ENCODE assay signal across 6 fruit fly cellular contexts in genomic region chr3R:22753895-22754774, dm6.
TF ChIP-seq lines count a peak whose summit lies in the region.

No protein-coding gene starts in this region.

- peak; percentile 31 for TF ChIP-seq CTCF in whole organism, embryonic (GFP tag; optimal IDR thresholded peaks at IDR 0.05; lab: Kevin White, UChicago)

TF ChIP-seq in whole organism, 6 proteins besides CTCF, POLR2A, EP300 and RAD21:
- TF ChIP-seq psq (optimal IDR thresholded peaks at IDR 0.05; lab: Kevin White, UChicago) (no peak), pan (optimal IDR thresholded peaks at IDR 0.05; lab: Kevin White, UChicago) (no peak), Dll (optimal IDR thresholded peaks at IDR 0.05; lab: Kevin White, UChicago) (peak; percentile 61), EcR (GFP tag; optimal IDR thresholded peaks at IDR 0.05; lab: Kevin White, UChicago) (no peak)
TF ChIP-seq in whole organism: peak in this region for 1.

TF ChIP-seq in whole organism, adult, 20 proteins besides CTCF, POLR2A, EP300 and RAD21 (continues in another document):
- TF ChIP-seq cnc (optimal IDR thresholded peaks at IDR 0.05; lab: Kevin White, UChicago): no peak
- TF ChIP-seq CG12768 (GFP tag; optimal IDR thresholded peaks at IDR 0.05; lab: Kevin White, UChicago): no peak
- no peak for TF ChIP-seq CG1620 (GFP tag; optimal IDR thresholded peaks at IDR 0.05; lab: Kevin White, UChicago)
- TF ChIP-seq bab1 (GFP tag; optimal IDR thresholded peaks at IDR 0.05; lab: Kevin White, UChicago): no peak
- TF ChIP-seq Clk (GFP tag; optimal IDR thresholded peaks at IDR 0.05; lab: Kevin White, UChicago): no peak
- TF ChIP-seq pad (GFP tag; optimal IDR thresholded peaks at IDR 0.05; lab: Kevin White, UChicago): no peak
- TF ChIP-seq tj (GFP tag; optimal IDR thresholded peaks at IDR 0.05; lab: Kevin White, UChicago): no peak
- TF ChIP-seq Crg-1 (GFP tag; optimal IDR thresholded peaks at IDR 0.05; lab: Kevin White, UChicago): no peak
- TF ChIP-seq Mnt (GFP tag; optimal IDR thresholded peaks at IDR 0.05; lab: Kevin White, UChicago): peak; percentile 37
- TF ChIP-seq CG11617 (GFP tag; optimal IDR thresholded peaks at IDR 0.05; lab: Kevin White, UChicago): peak; percentile 42
- no peak for TF ChIP-seq CG7045 (GFP tag; optimal IDR thresholded peaks at IDR 0.05; lab: Kevin White, UChicago)
- TF ChIP-seq CG7101 (tag; optimal IDR thresholded peaks at IDR 0.05; lab: Kevin White, UChicago): peak; percentile 1
- TF ChIP-seq cic (GFP tag; optimal IDR thresholded peaks at IDR 0.05; lab: Kevin White, UChicago): no peak
- no peak for TF ChIP-seq CG14711 (tag; optimal IDR thresholded peaks at IDR 0.05; lab: Kevin White, UChicago)
- no peak for TF ChIP-seq ovo (GFP tag; optimal IDR thresholded peaks at IDR 0.05; lab: Kevin White, UChicago)
- peak; percentile 37 for TF ChIP-seq CG5204 (GFP tag; optimal IDR thresholded peaks at IDR 0.05; lab: Kevin White, UChicago)
- peak; percentile 74 for TF ChIP-seq kay (GFP tag; lab: Kevin White, UChicago; ENCODE audit: borderline replicate concordance)
- peak; percentile 24 for TF ChIP-seq Hr96 (GFP tag; optimal IDR thresholded peaks at IDR 0.05; lab: Kevin White, UChicago)

TF ChIP-seq in whole organism, embryonic, 481 proteins besides CTCF, POLR2A, EP300 and RAD21 (continues in another document):
- TF ChIP-seq CG9437 (GFP tag; optimal IDR thresholded peaks at IDR 0.05; lab: Kevin White, UChicago): peak; percentile 81
- TF ChIP-seq CG11085 (GFP tag; IDR thresholded peaks at IDR 0.05; lab: Robert Waterston, UW): no peak; the same call in 1 of the 2 replicates
- peak; percentile 59 for TF ChIP-seq CG12104 (GFP tag; optimal IDR thresholded peaks at IDR 0.05; lab: Kevin White, UChicago)
- TF ChIP-seq sob (GFP tag; IDR thresholded peaks at IDR 0.05; lab: Robert Waterston, UW): peak; percentile 56
- peak; percentile 55 for TF ChIP-seq Atf-2 (GFP tag; optimal IDR thresholded peaks at IDR 0.05; lab: Kevin White, UChicago)
- no peak for TF ChIP-seq Lim3 (GFP tag; IDR thresholded peaks at IDR 0.05; lab: Robert Waterston, UW)
- no peak for TF ChIP-seq CG4404 (GFP tag; IDR thresholded peaks at IDR 0.05; lab: Robert Waterston, UW)
- no peak for TF ChIP-seq aop (GFP tag; IDR thresholded peaks at IDR 0.05; lab: Robert Waterston, UW)
- peak; percentile 45 for TF ChIP-seq CG15011 (GFP tag; optimal IDR thresholded peaks at IDR 0.05; lab: Kevin White, UChicago)
- peak; percentile 42; the same call in 2 of the 3 replicates for TF ChIP-seq zfh1 (GFP tag; IDR thresholded peaks at IDR 0.05; lab: Robert Waterston, UW)
- no peak for TF ChIP-seq gro (GFP tag; optimal IDR thresholded peaks at IDR 0.05; lab: Kevin White, UChicago)
- TF ChIP-seq CG8765 (GFP tag; IDR thresholded peaks at IDR 0.05; lab: Robert Waterston, UW): no peak
- no peak for TF ChIP-seq CG6683 (GFP tag; optimal IDR thresholded peaks at IDR 0.05; lab: Kevin White, UChicago)
- peak; percentile 24; the same call in 2 of the 3 replicates for TF ChIP-seq so (GFP tag; IDR thresholded peaks at IDR 0.05; lab: Robert Waterston, UW)
- TF ChIP-seq CG18011 (GFP tag; optimal IDR thresholded peaks at IDR 0.05; lab: Kevin White, UChicago): peak; percentile 25
- peak; percentile 9 for TF ChIP-seq caup (GFP tag; optimal IDR thresholded peaks at IDR 0.05; lab: Kevin White, UChicago; ENCODE audit: severe bottlenecking)
- peak; percentile 83 for TF ChIP-seq CG11504 (tag; optimal IDR thresholded peaks at IDR 0.05; lab: Kevin White, UChicago)

TF ChIP-seq in whole organism, prepupa, 60 proteins besides CTCF, POLR2A, EP300 and RAD21 (continues in another document):
- peak; percentile 10 for TF ChIP-seq dac (GFP tag; optimal IDR thresholded peaks at IDR 0.05; lab: Kevin White, UChicago)
- no peak for TF ChIP-seq CG9139 (GFP tag; optimal IDR thresholded peaks at IDR 0.05; lab: Kevin White, UChicago)
- TF ChIP-seq CG32006 (GFP tag; optimal IDR thresholded peaks at IDR 0.05; lab: Kevin White, UChicago): peak; percentile 77
- TF ChIP-seq fd85E (GFP tag; optimal IDR thresholded peaks at IDR 0.05; lab: Kevin White, UChicago): no peak
- TF ChIP-seq CG11294 (GFP tag; IDR thresholded peaks at IDR 0.05; lab: Robert Waterston, UW): peak; percentile 13; the same call in 1 of the 2 replicates
- peak; percentile 16 for TF ChIP-seq Eip75B (GFP tag; optimal IDR thresholded peaks at IDR 0.05; lab: Kevin White, UChicago)
- no peak for TF ChIP-seq CG1621 (tag; optimal IDR thresholded peaks at IDR 0.05; lab: Kevin White, UChicago)
- no peak for TF ChIP-seq pdm3 (GFP tag; optimal IDR thresholded peaks at IDR 0.05; lab: Kevin White, UChicago)
- no peak for TF ChIP-seq CG7368 (GFP tag; optimal IDR thresholded peaks at IDR 0.05; lab: Kevin White, UChicago)
- no peak for TF ChIP-seq CG11762 (GFP tag; optimal IDR thresholded peaks at IDR 0.05; lab: Kevin White, UChicago; ENCODE audit: insufficient read depth)
- no peak for TF ChIP-seq Smox (GFP tag; optimal IDR thresholded peaks at IDR 0.05; lab: Kevin White, UChicago)
- no peak for TF ChIP-seq CG6808 (GFP tag; optimal IDR thresholded peaks at IDR 0.05; lab: Kevin White, UChicago)
- TF ChIP-seq eg (GFP tag; IDR thresholded peaks at IDR 0.05; lab: Robert Waterston, UW): peak; percentile 56; the same call in 2 of the 3 replicates
- TF ChIP-seq Blimp-1 (GFP tag; optimal IDR thresholded peaks at IDR 0.05; lab: Kevin White, UChicago): no peak
- TF ChIP-seq Hr39 (GFP tag; optimal IDR thresholded peaks at IDR 0.05; lab: Kevin White, UChicago): no peak
- peak; percentile 68 for TF ChIP-seq CG6163 (GFP tag; IDR thresholded peaks at IDR 0.05; lab: Robert Waterston, UW)
- no peak for TF ChIP-seq Eip93F (GFP tag; optimal IDR thresholded peaks at IDR 0.05; lab: Kevin White, UChicago)
- peak; percentile 14 for TF ChIP-seq esn (GFP tag; optimal IDR thresholded peaks at IDR 0.05; lab: Kevin White, UChicago)
- no peak for TF ChIP-seq topi (GFP tag; optimal IDR thresholded peaks at IDR 0.05; lab: Kevin White, UChicago)

TF ChIP-seq in whole organism, pupa, 21 proteins besides CTCF, POLR2A, EP300 and RAD21:
- TF ChIP-seq fd96Ca (GFP tag; IDR thresholded peaks at IDR 0.05; lab: Robert Waterston, UW) (peak; percentile 53; the same call in 1 of the 3 replicates), CG4496 (GFP tag; IDR thresholded peaks at IDR 0.05; lab: Robert Waterston, UW) (peak; percentile 57), Snoo (tag; optimal IDR thresholded peaks at IDR 0.05; lab: Kevin White, UChicago) (no peak), CG13204 (GFP tag; optimal IDR thresholded peaks at IDR 0.05; lab: Kevin White, UChicago) (peak; percentile 92), CG8301 (tag; optimal IDR thresholded peaks at IDR 0.05; lab: Kevin White, UChicago) (peak; percentile 37), CG10348 (GFP tag; IDR thresholded peaks at IDR 0.05; lab: Robert Waterston, UW) (no peak), Ets98B (GFP tag; IDR thresholded peaks at IDR 0.05; lab: Robert Waterston, UW) (peak; percentile 65), CG8159 (tag; optimal IDR thresholded peaks at IDR 0.05; lab: Kevin White, UChicago) (no peak), CG32121 (GFP tag; IDR thresholded peaks at IDR 0.05; lab: Robert Waterston, UW) (peak; percentile 57; the same call in 1 of the 2 replicates), CG14655 (GFP tag; optimal IDR thresholded peaks at IDR 0.05; lab: Kevin White, UChicago) (peak; percentile 58), CG12605 (GFP tag; IDR thresholded peaks at IDR 0.05; lab: Robert Waterston, UW) (peak; percentile 40)
TF ChIP-seq in whole organism, pupa: peak in this region for 8.

TF ChIP-seq in whole organism, wandering third instar larva, 38 proteins besides CTCF, POLR2A, EP300 and RAD21 (continues in another document):
- TF ChIP-seq Mio (GFP tag; optimal IDR thresholded peaks at IDR 0.05; lab: Kevin White, UChicago): no peak
- no peak for TF ChIP-seq CG32264 (GFP tag; optimal IDR thresholded peaks at IDR 0.05; lab: Kevin White, UChicago)
- TF ChIP-seq rgr (GFP tag; optimal IDR thresholded peaks at IDR 0.05; lab: Kevin White, UChicago): peak; percentile 19
- no peak for TF ChIP-seq Rel (GFP tag; optimal IDR thresholded peaks at IDR 0.05; lab: Kevin White, UChicago)
- peak; percentile 83 for TF ChIP-seq Rel (tag; optimal IDR thresholded peaks at IDR 0.05; lab: Kevin White, UChicago)
- TF ChIP-seq dl (GFP tag; optimal IDR thresholded peaks at IDR 0.05; lab: Kevin White, UChicago; ENCODE audit: insufficient read depth in 1 of 2, partially characterized antibody in 2 of 2): peak in 1 of 2 experiments; percentile 53
- TF ChIP-seq N (GFP tag; optimal IDR thresholded peaks at IDR 0.05; lab: Kevin White, UChicago): no peak
- TF ChIP-seq Myc (optimal IDR thresholded peaks at IDR 0.05; lab: Kevin White, UChicago): no peak
- TF ChIP-seq woc (GFP tag; optimal IDR thresholded peaks at IDR 0.05; lab: Kevin White, UChicago): no peak
- TF ChIP-seq HLH106 (tag; optimal IDR thresholded peaks at IDR 0.05; lab: Kevin White, UChicago): no peak
- peak; percentile 62 for TF ChIP-seq Dif (GFP tag; optimal IDR thresholded peaks at IDR 0.05; lab: Kevin White, UChicago; ENCODE audit: partially characterized antibody)
- no peak for TF ChIP-seq pan (optimal IDR thresholded peaks at IDR 0.05; lab: Kevin White, UChicago)
- TF ChIP-seq Dfd (GFP tag; optimal IDR thresholded peaks at IDR 0.05; lab: Kevin White, UChicago): no peak
- TF ChIP-seq Sp1 (GFP tag; optimal IDR thresholded peaks at IDR 0.05; lab: Kevin White, UChicago): no peak
- no peak for TF ChIP-seq CG9705 (GFP tag; optimal IDR thresholded peaks at IDR 0.05; lab: Kevin White, UChicago)
- TF ChIP-seq fru (GFP tag; optimal IDR thresholded peaks at IDR 0.05; lab: Kevin White, UChicago): peak; percentile 6
- TF ChIP-seq GATAd (GFP tag; optimal IDR thresholded peaks at IDR 0.05; lab: Kevin White, UChicago): no peak
- peak; percentile 22 for TF ChIP-seq sv (GFP tag; optimal IDR thresholded peaks at IDR 0.05; lab: Kevin White, UChicago)
- TF ChIP-seq tai (GFP tag; optimal IDR thresholded peaks at IDR 0.05; lab: Kevin White, UChicago): no peak
- no peak for TF ChIP-seq Hnf4 (GFP tag; optimal IDR thresholded peaks at IDR 0.05; lab: Kevin White, UChicago)
- TF ChIP-seq br (GFP tag; optimal IDR thresholded peaks at IDR 0.05; lab: Kevin White, UChicago): no peak
- TF ChIP-seq Abd-B (GFP tag; optimal IDR thresholded peaks at IDR 0.05; lab: Kevin White, UChicago): no peak
- no peak for TF ChIP-seq brk (GFP tag; optimal IDR thresholded peaks at IDR 0.05; lab: Kevin White, UChicago)
- no peak for TF ChIP-seq usp (GFP tag; optimal IDR thresholded peaks at IDR 0.05; lab: Kevin White, UChicago)
- TF ChIP-seq ey (GFP tag; optimal IDR thresholded peaks at IDR 0.05; lab: Kevin White, UChicago): peak; percentile 5
- TF ChIP-seq OdsH (GFP tag; optimal IDR thresholded peaks at IDR 0.05; lab: Kevin White, UChicago): no peak
- peak; percentile 22 for TF ChIP-seq h (GFP tag; optimal IDR thresholded peaks at IDR 0.05; lab: Kevin White, UChicago)
- no peak for TF ChIP-seq dmrt93B (GFP tag; optimal IDR thresholded peaks at IDR 0.05; lab: Kevin White, UChicago)
- peak in 1 of 2 experiments; percentile 33 for TF ChIP-seq foxo (GFP tag; optimal IDR thresholded peaks at IDR 0.05; lab: Kevin White, UChicago)
- TF ChIP-seq lola (GFP tag; optimal IDR thresholded peaks at IDR 0.05; lab: Kevin White, UChicago): no peak
